Fruit fly (Drosophila melanogaster) whole organism, pupa: ENCODE results near the gene tobi.

Experiments
- CG10348 ChIP-seq: fragments of 200-800 bp; sonication (Bioruptor generic); IDR thresholded peaks from 2 replicates; pipeline ENCODE4 v1.3.6; 2022; ENCODE audit warnings: missing biosample characterization, missing genetic modification characterization
- CG12605 ChIP-seq: fragments of 200-800 bp; sonication (Bioruptor generic); IDR thresholded peaks from 2 replicates; pipeline ENCODE4 v1.3.6; 2022; ENCODE audit warnings: missing biosample characterization, missing genetic modification characterization
- CG13204 ChIP-seq: fragments of 200-800 bp; sonication (Bioruptor generic); optimal IDR thresholded peaks from 2 replicates; lab custom pipeline; 2018; ENCODE audit warnings: missing biosample characterization, mild to moderate bottlenecking, missing genetic modification characterization, moderate library complexity
- CG14655 ChIP-seq: fragments of 200-800 bp; sonication (Bioruptor generic); optimal IDR thresholded peaks from 3 replicates; lab custom pipeline; 2017; ENCODE audit warnings: mild to moderate bottlenecking, missing biosample characterization, missing genetic modification reagents, missing genetic modification characterization
- CG15710 ChIP-seq: fragments of 200-800 bp; sonication (Bioruptor generic); optimal IDR thresholded peaks from 2 replicates; lab custom pipeline; 2018; ENCODE audit warnings: missing biosample characterization, mild to moderate bottlenecking, missing genetic modification characterization, moderate library complexity
- CG17806 ChIP-seq: fragments of 200-800 bp; sonication (Bioruptor generic); optimal IDR thresholded peaks from 2 replicates; lab custom pipeline; 2018; ENCODE audit warnings: missing biosample characterization, mild to moderate bottlenecking, missing genetic modification characterization, moderate library complexity
- CG32121 ChIP-seq: fragments of 200-800 bp; sonication (Bioruptor generic); IDR thresholded peaks from 2 replicates; pipeline ENCODE4 v1.3.6; 2022; ENCODE audit warnings: missing biosample characterization, missing genetic modification characterization
- CG34367 ChIP-seq: fragments of 200-800 bp; sonication (Bioruptor generic); optimal IDR thresholded peaks from 2 replicates; lab custom pipeline; 2018; ENCODE audit warnings: missing biosample characterization, mild to moderate bottlenecking, missing genetic modification characterization
- CG4496 ChIP-seq: fragments of 200-800 bp; sonication (Bioruptor generic); IDR thresholded peaks from 3 replicates; pipeline ENCODE4 v1.3.6; 2022; ENCODE audit warnings: missing biosample characterization, missing genetic modification characterization
- CG8159 ChIP-seq: fragments of 200-800 bp; sonication (Bioruptor generic); optimal IDR thresholded peaks from 3 replicates; lab custom pipeline; 2018; ENCODE audit warnings: missing biosample characterization, mild to moderate bottlenecking, missing genetic modification characterization, moderate library complexity
- CG8301 ChIP-seq: fragments of 200-800 bp; sonication (Bioruptor generic); optimal IDR thresholded peaks from 2 replicates; lab custom pipeline; 2018; ENCODE audit warnings: missing biosample characterization, mild to moderate bottlenecking, missing genetic modification characterization
- CG9948 ChIP-seq: fragments of 200-800 bp; sonication (Bioruptor generic); optimal IDR thresholded peaks from 2 replicates; lab custom pipeline; 2018; ENCODE audit warnings: missing biosample characterization, mild to moderate bottlenecking, missing genetic modification characterization, moderate library complexity
- D1 ChIP-seq: fragments of 200-800 bp; sonication (Bioruptor generic); optimal IDR thresholded peaks from 2 replicates; lab custom pipeline; 2018; ENCODE audit warnings: missing biosample characterization, mild to moderate bottlenecking, missing genetic modification characterization, moderate library complexity
- EcR ChIP-seq: fragments of 200-800 bp; sonication (Bioruptor generic); optimal IDR thresholded peaks from 3 replicates; lab custom pipeline; 2019; ENCODE audit warnings: missing biosample characterization, missing genetic modification characterization, mild to moderate bottlenecking, moderate library complexity, missing genetic modification reagents
- Ets98B ChIP-seq: fragments of 200-800 bp; sonication (Bioruptor generic); IDR thresholded peaks from 2 replicates; pipeline ENCODE4 v1.3.6; 2022; ENCODE audit warnings: missing biosample characterization, missing genetic modification characterization
- Pif1A ChIP-seq: fragments of 200-800 bp; sonication (Bioruptor generic); optimal IDR thresholded peaks from 3 replicates; lab custom pipeline; 2016; ENCODE audit warnings: missing biosample characterization, missing genetic modification characterization
- Pif1B ChIP-seq: fragments of 200-800 bp; sonication (Bioruptor generic); optimal IDR thresholded peaks from 3 replicates; lab custom pipeline; 2016; ENCODE audit warnings: missing biosample characterization, missing genetic modification characterization
- Snoo ChIP-seq: fragments of 200-800 bp; sonication (Bioruptor generic); optimal IDR thresholded peaks from 3 replicates; lab custom pipeline; 2017; ENCODE audit warnings: missing biosample characterization, mild to moderate bottlenecking, missing genetic modification characterization, inconsistent platforms
- fd96Ca ChIP-seq: fragments of 200-800 bp; sonication (Bioruptor generic); IDR thresholded peaks from 3 replicates; pipeline ENCODE4 v1.3.6; 2022; ENCODE audit warnings: missing biosample characterization, missing genetic modification characterization
- gl ChIP-seq: fragments of 200-800 bp; sonication (Bioruptor generic); optimal IDR thresholded peaks from 2 replicates; lab custom pipeline; 2018; ENCODE audit warnings: missing biosample characterization, mild to moderate bottlenecking, missing genetic modification characterization
- rn ChIP-seq: fragments of 200-800 bp; sonication (Bioruptor generic); IDR thresholded peaks from 2 replicates; pipeline ENCODE4 v1.3.6; 2022; ENCODE audit warnings: missing biosample characterization, missing genetic modification characterization

The tobi gene

DNA sequence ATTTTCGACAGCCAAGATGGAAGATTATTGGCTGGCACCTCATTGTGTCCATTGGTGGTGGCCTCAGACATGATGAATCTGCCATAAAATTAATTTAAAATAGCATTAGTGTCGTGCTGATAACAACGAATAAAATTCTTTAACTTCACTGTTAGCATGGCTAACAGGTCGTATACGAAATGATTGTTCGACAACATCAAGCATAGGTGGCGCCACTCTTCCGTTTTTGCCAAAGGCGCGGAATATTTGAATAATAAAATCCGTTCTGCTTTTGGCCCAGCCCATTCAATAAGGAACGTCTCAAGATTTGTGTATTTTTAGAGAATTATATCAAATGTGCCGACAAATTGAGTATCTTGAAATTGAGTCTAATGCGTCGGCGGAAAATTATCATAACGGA, 34.1 kb downstream of the tobi start:
- no peak for TF ChIP-seq fd96Ca (GFP tag; lab: Robert Waterston, UW)
- no peak for TF ChIP-seq Pif1B (GFP tag; lab: Kevin White, UChicago)
- TF ChIP-seq D1 (tag; lab: Kevin White, UChicago): no peak
- no peak for TF ChIP-seq CG8301 (tag; lab: Kevin White, UChicago)

DNA sequence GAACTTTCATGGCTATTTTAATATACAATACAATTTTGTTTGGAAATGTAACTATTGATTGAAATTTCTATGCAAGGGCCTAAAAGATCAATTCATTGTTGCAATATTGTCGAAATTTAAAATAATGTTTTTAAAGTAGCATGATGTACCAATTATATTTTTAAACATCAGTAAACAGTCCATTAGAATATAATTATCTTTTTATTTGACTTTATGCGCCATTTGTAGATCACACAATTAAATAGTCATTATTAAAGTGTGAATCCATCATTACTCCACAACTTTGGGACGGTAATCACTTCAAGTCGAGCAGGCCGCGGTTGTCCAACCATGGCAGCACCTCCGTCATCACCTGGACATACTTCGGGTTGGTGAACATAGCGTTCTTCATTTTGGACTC, 35.9 kb downstream of the tobi start, which contains the start of gene CG31099:
Gene CG31099 (minus strand): TSS at position 101 of the 400 bp plus-strand sequence.
- no peak for TF ChIP-seq CG14655 (GFP tag; lab: Kevin White, UChicago)
- no peak for TF ChIP-seq Pif1A (GFP tag; lab: Kevin White, UChicago)
- no peak for TF ChIP-seq CG15710
- TF ChIP-seq Snoo (tag; lab: Kevin White, UChicago): no peak
- no peak for TF ChIP-seq CG12605
- TF ChIP-seq CG10348 (GFP tag; lab: Robert Waterston, UW): no peak
- TF ChIP-seq Pif1B (GFP tag; lab: Kevin White, UChicago): no peak
- TF ChIP-seq fd96Ca (GFP tag; lab: Robert Waterston, UW): no peak
- TF ChIP-seq gl (tag; lab: Kevin White, UChicago): no peak
- TF ChIP-seq, all 21 proteins: peak for 0

DNA sequence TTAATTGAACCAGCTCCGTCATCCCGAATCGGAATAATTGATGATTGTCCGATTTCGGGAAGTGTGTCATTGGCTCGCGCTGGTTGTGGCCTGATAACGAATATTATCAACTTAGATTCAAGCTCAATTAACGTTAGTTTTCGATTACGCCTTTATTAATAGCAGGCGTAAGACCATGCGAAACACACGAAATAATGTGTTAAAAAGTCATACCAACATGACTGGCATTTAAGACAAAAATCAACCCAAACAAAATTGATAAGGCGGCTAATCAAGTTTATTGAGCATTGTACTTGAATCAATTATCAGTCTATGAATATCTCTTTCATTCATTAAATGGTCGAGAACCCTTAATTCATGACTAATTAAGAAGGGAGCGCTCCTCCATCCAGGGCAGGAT, 37.5 kb downstream of the tobi start:
- TF ChIP-seq CG8159 (tag; lab: Kevin White, UChicago): no peak
- no peak for TF ChIP-seq rn (GFP tag; lab: Robert Waterston, UW)
- no peak for TF ChIP-seq CG14655 (GFP tag; lab: Kevin White, UChicago)
- no peak for TF ChIP-seq CG32121 (GFP tag; lab: Robert Waterston, UW)
- TF ChIP-seq Pif1A (GFP tag; lab: Kevin White, UChicago): no peak
- no peak for TF ChIP-seq fd96Ca (GFP tag; lab: Robert Waterston, UW)
- TF ChIP-seq CG34367 (tag; lab: Kevin White, UChicago): no peak
- no peak for TF ChIP-seq CG13204 (GFP tag; lab: Kevin White, UChicago)
- TF ChIP-seq gl (tag; lab: Kevin White, UChicago): no peak
- TF ChIP-seq CG9948 (tag; lab: Kevin White, UChicago): no peak
- no peak for TF ChIP-seq CG8301 (tag; lab: Kevin White, UChicago)
- TF ChIP-seq Snoo (tag; lab: Kevin White, UChicago): no peak
- TF ChIP-seq, all 21 proteins: peak for 0

DNA sequence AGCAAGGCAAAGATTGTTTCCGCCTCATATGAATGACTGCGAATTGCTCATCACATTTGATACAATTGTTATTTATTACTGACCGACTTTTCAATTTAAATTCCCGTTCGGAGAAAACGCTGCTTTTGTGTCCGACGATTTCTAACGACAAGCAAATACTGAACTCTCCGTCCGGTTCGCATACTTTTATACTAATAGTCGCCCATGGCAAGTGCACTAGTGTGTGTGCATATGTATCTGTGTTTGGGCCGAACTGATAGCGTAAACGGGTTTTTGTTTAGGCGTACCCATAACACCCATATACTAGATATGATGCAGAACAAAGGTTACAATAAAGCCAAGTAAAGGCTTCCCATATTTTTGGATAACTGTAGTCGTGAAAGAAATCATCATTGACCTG, 38.5 kb downstream of the tobi start, which contains the start of gene CG10550:
Gene CG10550 (minus strand): TSS at position 164 of the 400 bp plus-strand sequence.
- TF ChIP-seq CG8159 (tag; lab: Kevin White, UChicago) (no peak), CG15710 (no peak), Snoo (tag; lab: Kevin White, UChicago) (no peak), Pif1A (GFP tag; lab: Kevin White, UChicago) (no peak), CG10348 (GFP tag; lab: Robert Waterston, UW) (no peak), Ets98B (GFP tag; lab: Robert Waterston, UW) (no peak), fd96Ca (GFP tag; lab: Robert Waterston, UW) (no peak), CG8301 (tag; lab: Kevin White, UChicago) (no peak), gl (tag; lab: Kevin White, UChicago) (no peak), rn (GFP tag; lab: Robert Waterston, UW) (no peak), D1 (tag; lab: Kevin White, UChicago) (no peak), CG34367 (tag; lab: Kevin White, UChicago) (no peak), Pif1B (GFP tag; lab: Kevin White, UChicago) (no peak), EcR (GFP tag; lab: Kevin White, UChicago) (no peak), CG32121 (GFP tag; lab: Robert Waterston, UW) (no peak), CG12605 (no peak)
- TF ChIP-seq, all 21 proteins: peak for 0

DNA sequence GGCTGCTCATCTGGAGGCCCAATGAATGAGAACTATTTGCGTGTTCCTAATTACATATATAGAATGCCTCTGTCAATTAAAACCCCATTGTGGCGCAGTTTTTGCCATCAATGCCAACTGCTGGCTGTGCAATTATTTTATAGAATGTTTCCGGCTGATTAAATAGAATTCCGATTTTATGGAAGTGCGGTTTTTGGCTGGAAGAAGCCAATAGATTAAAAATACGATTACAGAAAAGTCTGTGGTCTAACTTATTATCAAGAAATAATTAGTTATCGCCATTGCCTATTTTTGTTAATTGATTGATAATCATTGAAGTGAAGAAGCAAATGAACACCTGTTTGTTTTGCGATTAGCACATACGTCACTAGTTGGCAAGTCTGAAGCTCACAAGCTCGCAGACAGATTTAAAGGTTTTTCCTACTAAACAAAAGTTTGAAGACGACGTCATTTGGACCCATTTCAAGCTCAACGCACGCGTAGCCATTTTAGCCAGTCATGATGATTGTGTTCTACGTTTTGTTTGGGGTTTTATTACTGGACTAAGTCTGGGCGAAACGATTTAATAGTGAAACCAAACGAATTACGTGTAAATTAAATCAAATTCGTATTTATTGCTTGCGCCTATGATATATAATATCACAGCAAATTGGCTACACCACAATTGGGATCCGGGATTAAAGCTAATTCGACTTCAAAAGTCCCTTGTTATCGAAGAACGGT, 40.7 kb downstream of the tobi start:
- TF ChIP-seq CG13204 (GFP tag; lab: Kevin White, UChicago) (no peak), D1 (tag; lab: Kevin White, UChicago) (no peak), CG8301 (tag; lab: Kevin White, UChicago) (no peak), CG8159 (tag; lab: Kevin White, UChicago) (no peak), CG9948 (tag; lab: Kevin White, UChicago) (no peak), Pif1B (GFP tag; lab: Kevin White, UChicago) (no peak)

dm6 chr3R:25303857-25304440, 42.8 kb downstream of the tobi start, which contains the start of gene CG31436:
Gene CG31436 (plus strand): TSS chr3R:25304137.
- TF ChIP-seq gl (tag; lab: Kevin White, UChicago): no peak
- TF ChIP-seq EcR (GFP tag; lab: Kevin White, UChicago): peak; percentile 74

- TF ChIP-seq CG17806 (no peak), CG8301 (tag; lab: Kevin White, UChicago) (no peak), CG10348 (GFP tag; lab: Robert Waterston, UW) (no peak), CG14655 (GFP tag; lab: Kevin White, UChicago) (no peak), CG34367 (tag; lab: Kevin White, UChicago) (no peak), CG15710 (no peak), Ets98B (GFP tag; lab: Robert Waterston, UW) (no peak), CG8159 (tag; lab: Kevin White, UChicago) (no peak), CG9948 (tag; lab: Kevin White, UChicago) (no peak), D1 (tag; lab: Kevin White, UChicago) (no peak), CG4496 (no peak), fd96Ca (GFP tag; lab: Robert Waterston, UW) (no peak), CG12605 (no peak), CG32121 (GFP tag; lab: Robert Waterston, UW) (no peak), EcR (GFP tag; lab: Kevin White, UChicago) (no peak)
- TF ChIP-seq, all 21 proteins: peak for 0
Observed at dm6 chr3R:25302239-25302638, 44.5 kb downstream of the tobi start, which contains the start of gene CG31370. Gene CG31370 (plus strand): TSS chr3R:25302464.
